Worm (Caenorhabditis elegans) whole organism, midembryonic: ENCODE data around the gene apt-9.

Experiments
- T22C8.4 ChIP-seq: fragments of 200-800 bp; sonication (Bioruptor generic); IDR thresholded peaks from 2 replicates; pipeline ENCODE4 v1.3.6; 2022; ENCODE audit warnings: missing genetic modification characterization, missing compliant biosample characterization
- cog-1 ChIP-seq: sonication (generic microtip); optimal IDR thresholded peaks from 2 replicates; lab custom pipeline; 2016; ENCODE audit warnings: missing genetic modification characterization, missing compliant biosample characterization
- ref-1 ChIP-seq: fragments of 200-800 bp; sonication (Bioruptor generic); conservative IDR thresholded peaks from 2 replicates; pipeline ENCODE4 v1.3.6; 2022; ENCODE audit warnings: missing genetic modification reagents, missing genetic modification characterization, missing compliant biosample characterization
- tab-1 ChIP-seq: fragments of 200-800 bp; sonication (Bioruptor generic); IDR thresholded peaks from 2 replicates; pipeline ENCODE4 v1.3.6; 2022; ENCODE audit warnings: missing genetic modification characterization, missing compliant biosample characterization

DNA sequence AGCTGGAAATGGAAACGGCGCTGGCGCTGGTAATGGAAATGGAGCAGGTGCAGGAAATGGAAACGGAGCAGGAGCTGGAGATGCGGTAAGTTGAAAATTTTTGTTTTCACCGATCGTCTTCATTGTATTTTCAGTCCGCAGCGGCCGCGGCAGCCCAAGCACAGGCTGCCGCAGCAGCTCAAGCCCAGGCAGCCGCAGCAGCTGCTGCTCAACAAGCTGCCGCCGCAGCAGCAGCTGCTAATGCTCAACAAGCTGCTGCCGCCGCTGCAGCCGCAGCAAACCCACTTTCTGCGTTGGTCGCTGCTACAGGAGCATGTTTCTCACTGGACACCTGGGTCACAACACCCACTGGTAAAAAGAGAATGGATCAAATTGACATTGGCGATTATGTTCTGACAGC is 46.1 kb downstream of the apt-9 start:
- no peak for TF ChIP-seq cog-1
- no peak for TF ChIP-seq ref-1 (GFP tag; lab: Robert Waterston, UW)
- no peak for TF ChIP-seq tab-1
- no peak for TF ChIP-seq T22C8.4 (GFP tag; lab: Robert Waterston, UW)
